Fruit fly (Drosophila melanogaster) whole organism, embryonic: Measurements from ENCODE around the gene CG9628.

Source experiments
- BtbVII ChIP-seq: fragments of 200-800 bp; sonication (Bioruptor generic); optimal IDR thresholded peaks from 3 replicates; lab custom pipeline; 2017; ENCODE audit warnings: missing biosample characterization, mild to moderate bottlenecking, missing genetic modification characterization
- CG10462 ChIP-seq: fragments of 200-800 bp; sonication (Bioruptor generic); optimal IDR thresholded peaks from 2 replicates; lab custom pipeline; 2016; ENCODE audit warnings: missing biosample characterization, missing genetic modification characterization
- CG13894 ChIP-seq: fragments of 200-800 bp; sonication (Bioruptor generic); optimal IDR thresholded peaks from 3 replicates; lab custom pipeline; 2018; ENCODE audit warnings: missing biosample characterization, mild to moderate bottlenecking, missing genetic modification characterization, moderate library complexity
- CG14050 ChIP-seq: fragments of 200-800 bp; sonication (Bioruptor generic); IDR thresholded peaks from 3 replicates; pipeline ENCODE4 v1.3.6; 2022; ENCODE audit warnings: missing biosample characterization, missing genetic modification characterization
- CG14667 ChIP-seq: fragments of 200-800 bp; sonication (Bioruptor generic); IDR thresholded peaks from 2 replicates; pipeline ENCODE4 v1.3.6; 2022; ENCODE audit warnings: missing biosample characterization, missing genetic modification characterization
- CG1647 ChIP-seq: fragments of 200-800 bp; sonication (Bioruptor generic); optimal IDR thresholded peaks from 3 replicates; lab custom pipeline; 2016; ENCODE audit warnings: missing biosample characterization, missing genetic modification characterization
- CG17802 ChIP-seq: fragments of 200-800 bp; sonication (Bioruptor generic); optimal IDR thresholded peaks from 2 replicates; lab custom pipeline; 2018; ENCODE audit warnings: missing biosample characterization, mild to moderate bottlenecking, missing genetic modification characterization, moderate library complexity
- CG18476 ChIP-seq: fragments of 200-800 bp; sonication (Bioruptor generic); optimal IDR thresholded peaks from 2 replicates; lab custom pipeline; 2016; ENCODE audit warnings: missing biosample characterization, mild to moderate bottlenecking, missing genetic modification characterization
- CG2202 ChIP-seq: fragments of 200-800 bp; sonication (Bioruptor generic); optimal IDR thresholded peaks from 2 replicates; lab custom pipeline; 2018; ENCODE audit warnings: missing biosample characterization, mild to moderate bottlenecking, missing genetic modification characterization
- CG2889 ChIP-seq: fragments of 200-800 bp; sonication (Bioruptor generic); IDR thresholded peaks from 3 replicates; pipeline ENCODE4 v1.3.6; 2022; ENCODE audit warnings: missing biosample characterization, missing genetic modification characterization
- CG34224 ChIP-seq: fragments of 200-800 bp; sonication (Bioruptor generic); IDR thresholded peaks from 3 replicates; pipeline ENCODE4 v1.3.6; 2022; ENCODE audit warnings: missing biosample characterization, missing genetic modification characterization; ENCODE audit not compliant: partially characterized antibody
- CG34422 ChIP-seq: fragments of 200-800 bp; sonication (Bioruptor generic); IDR thresholded peaks from 3 replicates; pipeline ENCODE4 v1.3.6; 2022; ENCODE audit warnings: missing biosample characterization, missing genetic modification characterization
- CG7357 ChIP-seq: fragments of 200-800 bp; sonication (Bioruptor generic); IDR thresholded peaks from 3 replicates; pipeline ENCODE4 v1.3.6; 2022; ENCODE audit warnings: missing biosample characterization, missing genetic modification characterization
- CG7556 ChIP-seq: fragments of 200-800 bp; sonication (Bioruptor generic); optimal IDR thresholded peaks from 2 replicates; lab custom pipeline; 2017; ENCODE audit warnings: missing biosample characterization, mild to moderate bottlenecking, missing genetic modification characterization
- CG7963 ChIP-seq: fragments of 200-800 bp; sonication (Bioruptor generic); IDR thresholded peaks from 3 replicates; pipeline ENCODE4 v1.3.6; 2022; ENCODE audit warnings: missing biosample characterization, missing genetic modification characterization; ENCODE audit not compliant: partially characterized antibody
- CG8924 ChIP-seq: fragments of 200-800 bp; optimal IDR thresholded peaks from 3 replicates; lab custom pipeline; 2019; ENCODE audit warnings: missing biosample characterization, mild to moderate bottlenecking, missing genetic modification characterization, moderate library complexity
- CHES-1-like ChIP-seq: fragments of 200-800 bp; sonication (Bioruptor generic); optimal IDR thresholded peaks from 2 replicates; lab custom pipeline; 2016; ENCODE audit warnings: missing biosample characterization, missing genetic modification characterization
- D19A ChIP-seq: fragments of 200-800 bp; optimal IDR thresholded peaks from 3 replicates; lab custom pipeline; 2019; ENCODE audit warnings: missing biosample characterization, mild to moderate bottlenecking, missing genetic modification characterization, moderate library complexity
- Dbx ChIP-seq: fragments of 200-800 bp; sonication (Bioruptor generic); IDR thresholded peaks from 3 replicates; pipeline ENCODE4 v1.3.6; 2022; ENCODE audit warnings: missing biosample characterization, missing genetic modification characterization
- HLH3B ChIP-seq: fragments of 200-800 bp; sonication (Bioruptor generic); IDR thresholded peaks from 2 replicates; pipeline ENCODE4 v1.3.6; 2022; ENCODE audit warnings: missing biosample characterization, missing genetic modification characterization
- HmgZ ChIP-seq: fragments of 200-800 bp; sonication (Bioruptor generic); optimal IDR thresholded peaks from 2 replicates; lab custom pipeline; 2018; ENCODE audit warnings: missing biosample characterization, mild to moderate bottlenecking, missing genetic modification characterization
- Hr3 ChIP-seq: fragments of 200-800 bp; sonication (Bioruptor generic); optimal IDR thresholded peaks from 3 replicates; lab custom pipeline; 2016; ENCODE audit warnings: missing biosample characterization, missing genetic modification characterization
- Med ChIP-seq: fragments of 200-800 bp; sonication (Bioruptor generic); peaks from one replicate; lab custom pipeline; 2016; ENCODE audit warnings: missing biosample characterization, missing genetic modification characterization, mild to moderate bottlenecking, inconsistent platforms, moderate library complexity
- Stat92E ChIP-seq, 3 experiments: fragments of >200 bp in 2 of 3; fragments of 200-800 bp in 1 of 3; sonication (Bioruptor generic) in 1 of 3; optimal IDR thresholded peaks; 2 replicates each; lab custom pipeline; 2017 to 2019; ENCODE audit warnings: missing biosample characterization in 3 of 3, missing genetic modification characterization in 3 of 3, mild to moderate bottlenecking in 1 of 3, moderate library complexity in 1 of 3
- Usf ChIP-seq: fragments of 200-800 bp; sonication (Bioruptor generic); optimal IDR thresholded peaks from 2 replicates; lab custom pipeline; 2017; ENCODE audit warnings: missing genotype, missing biosample characterization, missing genetic modification characterization
- YL-1 ChIP-seq: fragments of 200-800 bp; sonication (Bioruptor generic); optimal IDR thresholded peaks from 3 replicates; lab custom pipeline; 2017; ENCODE audit warnings: missing biosample characterization, mild to moderate bottlenecking, missing genetic modification characterization
- abd-A ChIP-seq: fragments of 200-800 bp; sonication (Bioruptor generic); optimal IDR thresholded peaks from 3 replicates; lab custom pipeline; 2019; ENCODE audit warnings: missing biosample characterization, mild to moderate bottlenecking, missing genetic modification characterization, moderate library complexity
- aop ChIP-seq: fragments of 200-800 bp; sonication (Bioruptor generic); IDR thresholded peaks from 2 replicates; pipeline ENCODE4 v1.3.6; 2022; ENCODE audit warnings: missing biosample characterization, missing genetic modification characterization
- az2 ChIP-seq: fragments of 200-800 bp; sonication (Bioruptor generic); optimal IDR thresholded peaks from 3 replicates; lab custom pipeline; 2016; ENCODE audit warnings: missing biosample characterization, missing genetic modification characterization
- crp ChIP-seq, 2 experiments: fragments of 200-800 bp; sonication (Bioruptor generic); optimal IDR thresholded peaks; 2 replicates in 1 of 2; 3 replicates in 1 of 2; lab custom pipeline; 2017; ENCODE audit warnings: missing biosample characterization in 2 of 2, missing genetic modification characterization in 2 of 2, mild to moderate bottlenecking in 1 of 2, moderate library complexity in 1 of 2
- esg ChIP-seq: fragments of 200-800 bp; sonication (Bioruptor generic); conservative IDR thresholded peaks from 2 replicates; pipeline ENCODE4 v1.3.6; 2022; ENCODE audit warnings: missing biosample characterization, missing genetic modification characterization
- exex ChIP-seq: fragments of 200-800 bp; sonication (Bioruptor generic); optimal IDR thresholded peaks from 4 replicates; lab custom pipeline; 2018; ENCODE audit warnings: missing biosample characterization, mild to moderate bottlenecking, missing genetic modification characterization, moderate library complexity
- gt ChIP-seq: fragments of 200-800 bp; sonication (Bioruptor generic); IDR thresholded peaks from 2 replicates; pipeline ENCODE4 v1.3.6; 2022; ENCODE audit warnings: missing biosample characterization, missing genetic modification characterization
- h ChIP-seq: fragments of >200 bp; optimal IDR thresholded peaks from 2 replicates; lab custom pipeline; 2017
- hth ChIP-seq: fragments of >200 bp; optimal IDR thresholded peaks from 2 replicates; lab custom pipeline; 2017; ENCODE audit warnings: inconsistent platforms
- jing ChIP-seq: fragments of 200-800 bp; sonication (Bioruptor generic); optimal IDR thresholded peaks from 2 replicates; lab custom pipeline; 2018; ENCODE audit warnings: missing biosample characterization, mild to moderate bottlenecking, missing genetic modification characterization
- jumu ChIP-seq: fragments of 200-800 bp; sonication (Bioruptor generic); optimal IDR thresholded peaks from 3 replicates; lab custom pipeline; 2016; ENCODE audit warnings: missing biosample characterization, missing genetic modification characterization
- nom ChIP-seq: fragments of 200-800 bp; sonication (Bioruptor generic); optimal IDR thresholded peaks from 2 replicates; lab custom pipeline; 2017; ENCODE audit warnings: missing biosample characterization, missing genetic modification characterization, mild to moderate bottlenecking, moderate library complexity, missing genetic modification reagents
- odd ChIP-seq: fragments of 200-800 bp; sonication (Bioruptor generic); optimal IDR thresholded peaks from 2 replicates; lab custom pipeline; 2017; ENCODE audit warnings: missing biosample characterization, mild to moderate bottlenecking, missing genetic modification characterization
- peb ChIP-seq: fragments of 200-800 bp; sonication (Bioruptor generic); IDR thresholded peaks from 2 replicates; pipeline ENCODE4 v1.3.6; 2022; ENCODE audit warnings: missing biosample characterization, missing genetic modification characterization
- pnt ChIP-seq: fragments of 200-800 bp; sonication (Bioruptor generic); optimal IDR thresholded peaks from 3 replicates; lab custom pipeline; 2016; ENCODE audit warnings: missing biosample characterization, missing genetic modification characterization
- prd ChIP-seq, 3 experiments: fragments of >200 bp in 2 of 3; fragments of 200-800 bp in 1 of 3; sonication (Bioruptor generic) in 1 of 3; optimal IDR thresholded peaks in 2 of 3; IDR thresholded peaks in 1 of 3; 2 replicates in 2 of 3; 3 replicates in 1 of 3; pipeline versions ENCODE4 v1.3.6 to Lab custom; 2017 to 2022; ENCODE audit warnings: missing biosample characterization in 1 of 3, missing genetic modification characterization in 1 of 3
- scrt ChIP-seq: fragments of 200-800 bp; sonication (Bioruptor generic); optimal IDR thresholded peaks from 2 replicates; lab custom pipeline; 2018; ENCODE audit warnings: missing biosample characterization, mild to moderate bottlenecking, missing genetic modification characterization, moderate library complexity
- sima ChIP-seq: fragments of 200-800 bp; sonication (Bioruptor generic); optimal IDR thresholded peaks from 2 replicates; lab custom pipeline; 2016; ENCODE audit warnings: missing biosample characterization, missing genetic modification characterization
- sqz ChIP-seq: fragments of 200-800 bp; sonication (Bioruptor generic); optimal IDR thresholded peaks from 3 replicates; lab custom pipeline; 2018; ENCODE audit warnings: missing biosample characterization, mild to moderate bottlenecking, missing genetic modification characterization
- toy ChIP-seq: fragments of 200-800 bp; sonication (Bioruptor generic); IDR thresholded peaks from 2 replicates; pipeline ENCODE4 v1.3.6; 2022; ENCODE audit warnings: missing biosample characterization, missing genetic modification characterization
- trh ChIP-seq: fragments of 200-800 bp; sonication (Bioruptor generic); optimal IDR thresholded peaks from 2 replicates; lab custom pipeline; 2016; ENCODE audit warnings: missing biosample characterization, missing genetic modification characterization
- zen2 ChIP-seq: fragments of 200-800 bp; sonication (Bioruptor generic); IDR thresholded peaks from 3 replicates; pipeline ENCODE4 v1.3.6; 2022; ENCODE audit warnings: missing biosample characterization, missing genetic modification characterization; ENCODE audit not compliant: partially characterized antibody

The CG9628 gene

dm6 chr3L:14634773-14635563 is 12.4 kb downstream of the CG9628 start (continued):
- no peak for TF ChIP-seq hth (lab: Kevin White, UChicago)
- peak; percentile 21 for TF ChIP-seq sqz (GFP tag; lab: Kevin White, UChicago)
- peak; percentile 57 for TF ChIP-seq Usf
- peak; percentile 75 for TF ChIP-seq D19A (tag; lab: Kevin White, UChicago)
- TF ChIP-seq nom (GFP tag; lab: Kevin White, UChicago) = peak; percentile 62
- no peak for TF ChIP-seq CG34224 (GFP tag; lab: Robert Waterston, UW)
- TF ChIP-seq HmgZ (tag; lab: Kevin White, UChicago) = peak; percentile 18
- peak; percentile 39 for TF ChIP-seq trh
- peak; percentile 61 for TF ChIP-seq CG10462 (GFP tag; lab: Kevin White, UChicago)
- TF ChIP-seq CG18476 (GFP tag; lab: Kevin White, UChicago) = peak; percentile 39
- TF ChIP-seq zen2 (GFP tag; lab: Robert Waterston, UW) = no peak
- no peak for TF ChIP-seq YL-1 (GFP tag; lab: Kevin White, UChicago)
- no peak for TF ChIP-seq CG2889 (GFP tag; lab: Robert Waterston, UW)
- peak; percentile 35; the same call in 1 of the 2 replicates for TF ChIP-seq CG14667 (GFP tag; lab: Robert Waterston, UW)
- no peak for TF ChIP-seq sima
- TF ChIP-seq Stat92E (GFP tag; optimal IDR thresholded peaks at IDR 0.05; lab: Kevin White, UChicago) = peak in 1 of 3 experiments; percentile 67
- TF ChIP-seq CG2202 (tag; lab: Kevin White, UChicago) = peak; percentile 78
- 0 out of 3 replicates have a peak, but pooled peaks have one; percentile 67 for TF ChIP-seq CG34422 (GFP tag; lab: Robert Waterston, UW)
- TF ChIP-seq CHES-1-like (GFP tag; lab: Kevin White, UChicago) = no peak
- TF ChIP-seq pnt (GFP tag; lab: Kevin White, UChicago) = no peak
- TF ChIP-seq HLH3B (GFP tag; lab: Robert Waterston, UW) = peak; percentile 20; the same call in 1 of the 2 replicates
- TF ChIP-seq scrt (GFP tag; lab: Kevin White, UChicago) = no peak
- TF ChIP-seq crp (GFP tag; optimal IDR thresholded peaks at IDR 0.05; lab: Kevin White, UChicago) = no peak
- TF ChIP-seq BtbVII = no peak
- no peak for TF ChIP-seq Dbx (GFP tag; lab: Robert Waterston, UW)
- peak; percentile 80 for TF ChIP-seq CG7556 (GFP tag; lab: Kevin White, UChicago)
- no peak for TF ChIP-seq jing (GFP tag; lab: Kevin White, UChicago)
- 0 out of 3 replicates have a peak, but pooled peaks have one; percentile 37 for TF ChIP-seq CG7357 (GFP tag; lab: Robert Waterston, UW)
- peak; percentile 18; the same call in 1 of the 2 replicates for TF ChIP-seq peb (GFP tag; lab: Robert Waterston, UW)
- peak; percentile 36 for TF ChIP-seq esg (GFP tag; lab: Robert Waterston, UW)
- 0 out of 2 replicates have a peak, but pooled peaks have one; percentile 34 for TF ChIP-seq toy (GFP tag; lab: Robert Waterston, UW)
- no peak for TF ChIP-seq CG14050
- peak; percentile 69 for TF ChIP-seq Hr3 (GFP tag; lab: Kevin White, UChicago)
- TF ChIP-seq jumu (GFP tag; lab: Kevin White, UChicago) = no peak
- TF ChIP-seq CG7963 (GFP tag; lab: Robert Waterston, UW) = no peak
- no peak for TF ChIP-seq h
- TF ChIP-seq exex (tag; lab: Kevin White, UChicago) = no peak
- TF ChIP-seq odd (GFP tag; lab: Kevin White, UChicago) = peak; percentile 57
- TF ChIP-seq CG8924 = peak; percentile 82
- no peak for TF ChIP-seq CG13894 (tag; lab: Kevin White, UChicago)
- peak; percentile 70 for TF ChIP-seq az2 (GFP tag; lab: Kevin White, UChicago)
- TF ChIP-seq gt (GFP tag; lab: Robert Waterston, UW) = no peak
- TF ChIP-seq aop (GFP tag; lab: Robert Waterston, UW) = 0 out of 2 replicates have a peak, but pooled peaks have one; percentile 14
- no peak for TF ChIP-seq CG1647
- no peak for TF ChIP-seq Med (GFP tag; lab: Kevin White, UChicago)
- no peak for TF ChIP-seq prd (optimal IDR thresholded peaks at IDR 0.05; lab: Kevin White, UChicago)
- TF ChIP-seq prd (GFP tag; IDR thresholded peaks at IDR 0.05; lab: Robert Waterston, UW) = peak; percentile 57; the same call in 2 of the 3 replicates
- no peak for TF ChIP-seq CG17802 (tag; lab: Kevin White, UChicago)
- TF ChIP-seq abd-A = peak; percentile 43
